Worm (Caenorhabditis elegans) whole organism, L2 larva: ENCODE measurements around the gene srv-5.

Source experiments
- C34F6.9 ChIP-seq: fragments of 150-350 bp; optimal IDR thresholded peaks from 2 replicates; lab custom pipeline; 2014; ENCODE audit warnings: missing biosample characterization, missing genetic modification characterization
- F13H6.1 ChIP-seq: sonication (generic microtip); optimal IDR thresholded peaks from 2 replicates; lab custom pipeline; 2016; ENCODE audit warnings: missing genetic modification characterization, missing compliant biosample characterization
- R02D3.7 ChIP-seq: fragments of 150-350 bp; optimal IDR thresholded peaks from 2 replicates; lab custom pipeline; 2014; ENCODE audit warnings: missing biosample characterization, missing genetic modification characterization
- Y55F3AM.14 ChIP-seq: fragments of 200-800 bp; sonication (Bioruptor generic); optimal IDR thresholded peaks from 2 replicates; lab custom pipeline; 2018; ENCODE audit warnings: mild to moderate bottlenecking, missing genetic modification characterization, missing compliant biosample characterization
- ZK546.5 ChIP-seq: sonication (generic microtip); optimal IDR thresholded peaks from 2 replicates; lab custom pipeline; 2017; ENCODE audit warnings: missing biosample characterization, missing genetic modification characterization
- alr-1 ChIP-seq: fragments of 150-350 bp; optimal IDR thresholded peaks from 2 replicates; lab custom pipeline; 2014; ENCODE audit warnings: missing biosample characterization, missing genetic modification characterization
- aly-2 ChIP-seq: fragments of 150-350 bp; optimal IDR thresholded peaks from 2 replicates; lab custom pipeline; 2014; ENCODE audit warnings: missing biosample characterization, missing genetic modification characterization
- ama-1 ChIP-seq: fragments of 150-350 bp; optimal IDR thresholded peaks from 2 replicates; lab custom pipeline; 2018; ENCODE audit warnings: inconsistent platforms
- blmp-1 ChIP-seq: sonication (generic microtip); optimal IDR thresholded peaks from 2 replicates; lab custom pipeline; 2017; ENCODE audit warnings: missing genetic modification characterization, mild to moderate bottlenecking, missing compliant biosample characterization, antibody characterized with exemption, moderate library complexity; ENCODE audit not compliant: insufficient read depth
- ceh-16 ChIP-seq: fragments of 150-350 bp; optimal IDR thresholded peaks from 2 replicates; lab custom pipeline; 2014; ENCODE audit warnings: missing biosample characterization, missing genetic modification characterization
- ceh-82 ChIP-seq: fragments of 150-350 bp; optimal IDR thresholded peaks from 2 replicates; lab custom pipeline; 2014; ENCODE audit warnings: missing biosample characterization, missing genetic modification characterization
- crh-2 ChIP-seq: sonication (generic microtip); optimal IDR thresholded peaks from 2 replicates; lab custom pipeline; 2017; ENCODE audit warnings: missing biosample characterization, missing genetic modification characterization
- dmd-4 ChIP-seq: sonication (generic microtip); optimal IDR thresholded peaks from 2 replicates; lab custom pipeline; 2017; ENCODE audit warnings: missing biosample characterization, missing genetic modification characterization
- egl-27 ChIP-seq: sonication (generic microtip); optimal IDR thresholded peaks from 3 replicates; lab custom pipeline; 2017; ENCODE audit warnings: missing biosample characterization, missing genetic modification reagents, missing genetic modification characterization
- elt-1 ChIP-seq: fragments of 150-350 bp; optimal IDR thresholded peaks from 2 replicates; lab custom pipeline; 2014; ENCODE audit warnings: missing biosample characterization, missing genetic modification characterization
- elt-3 ChIP-seq: sonication (generic microtip); optimal IDR thresholded peaks from 2 replicates; lab custom pipeline; 2017; ENCODE audit warnings: missing biosample characterization, missing genetic modification characterization
- fos-1 ChIP-seq: fragments of 150-350 bp; optimal IDR thresholded peaks from 2 replicates; lab custom pipeline; 2014; ENCODE audit warnings: missing biosample characterization, missing genetic modification characterization
- gmeb-1 ChIP-seq: fragments of 150-350 bp; optimal IDR thresholded peaks from 2 replicates; lab custom pipeline; 2014; ENCODE audit warnings: missing biosample characterization, missing genetic modification characterization
- lin-11 ChIP-seq: fragments of 150-350 bp; sonication (generic microtip); optimal IDR thresholded peaks from 2 replicates; lab custom pipeline; 2014; ENCODE audit warnings: missing biosample characterization, missing genetic modification characterization, inconsistent platforms, mixed read lengths
- lin-13 ChIP-seq: fragments of 150-350 bp; optimal IDR thresholded peaks from 2 replicates; lab custom pipeline; 2014; ENCODE audit warnings: missing biosample characterization, missing genetic modification reagents, missing genetic modification characterization
- lin-39 ChIP-seq: fragments of 150-350 bp; optimal IDR thresholded peaks from 2 replicates; lab custom pipeline; 2014; ENCODE audit warnings: missing biosample characterization, missing genetic modification reagents, missing genetic modification characterization
- lsy-2 ChIP-seq, 2 experiments: fragments of 150-350 bp in 1 of 2; sonication (generic microtip) in 1 of 2; optimal IDR thresholded peaks; 2 replicates each; lab custom pipeline; 2014 to 2017; ENCODE audit warnings: missing biosample characterization in 2 of 2, missing genetic modification characterization in 2 of 2
- mab-5 ChIP-seq: fragments of 150-350 bp; optimal IDR thresholded peaks from 2 replicates; lab custom pipeline; 2014; ENCODE audit warnings: missing biosample characterization, missing genetic modification characterization
- mbf-1 ChIP-seq: sonication (generic microtip); optimal IDR thresholded peaks from 2 replicates; lab custom pipeline; 2017; ENCODE audit warnings: missing biosample characterization, missing genetic modification characterization
- mdl-1 ChIP-seq, 2 experiments: fragments of 150-350 bp in 1 of 2; sonication (generic microtip) in 1 of 2; optimal IDR thresholded peaks; 2 replicates each; lab custom pipeline; 2017; ENCODE audit warnings: missing biosample characterization in 2 of 2, missing genetic modification characterization in 2 of 2
- nhr-10 ChIP-seq: sonication (generic microtip); optimal IDR thresholded peaks from 2 replicates; lab custom pipeline; 2017; ENCODE audit warnings: missing biosample characterization, missing genetic modification characterization
- nhr-11 ChIP-seq: fragments of 150-350 bp; optimal IDR thresholded peaks from 2 replicates; lab custom pipeline; 2014; ENCODE audit warnings: missing biosample characterization, missing genetic modification characterization
- nhr-12 ChIP-seq: fragments of 150-350 bp; optimal IDR thresholded peaks from 2 replicates; lab custom pipeline; 2014; ENCODE audit warnings: missing biosample characterization, missing genetic modification characterization
- nhr-129 ChIP-seq: fragments of 150-350 bp; optimal IDR thresholded peaks from 2 replicates; lab custom pipeline; 2014; ENCODE audit warnings: missing biosample characterization, missing genetic modification characterization
- nhr-21 ChIP-seq: fragments of 150-350 bp; optimal IDR thresholded peaks from 2 replicates; lab custom pipeline; 2014; ENCODE audit warnings: missing biosample characterization, missing genetic modification characterization
- nhr-23 ChIP-seq: fragments of 150-350 bp; optimal IDR thresholded peaks from 2 replicates; lab custom pipeline; 2014; ENCODE audit warnings: missing biosample characterization, missing genetic modification reagents, missing genetic modification characterization
- nhr-237 ChIP-seq: fragments of 150-350 bp; optimal IDR thresholded peaks from 2 replicates; lab custom pipeline; 2014; ENCODE audit warnings: missing biosample characterization, missing genetic modification characterization
- nhr-25 ChIP-seq: fragments of 150-350 bp; sonication (generic microtip); optimal IDR thresholded peaks from 3 replicates; lab custom pipeline; 2014; ENCODE audit warnings: missing biosample characterization, missing genetic modification characterization
- nhr-6 ChIP-seq: fragments of 150-350 bp; optimal IDR thresholded peaks from 2 replicates; lab custom pipeline; 2014; ENCODE audit warnings: missing biosample characterization, missing genetic modification characterization
- nhr-77 ChIP-seq: fragments of 150-350 bp; optimal IDR thresholded peaks from 2 replicates; lab custom pipeline; 2014; ENCODE audit warnings: missing biosample characterization, missing genetic modification characterization
- peb-1 ChIP-seq: fragments of 150-350 bp; optimal IDR thresholded peaks from 2 replicates; lab custom pipeline; 2014; ENCODE audit warnings: missing biosample characterization, missing genetic modification characterization
- sem-4 ChIP-seq: fragments of 150-350 bp; optimal IDR thresholded peaks from 2 replicates; lab custom pipeline; 2014; ENCODE audit warnings: missing biosample characterization, missing genetic modification reagents, missing genetic modification characterization
- skn-1 ChIP-seq: sonication (generic microtip); optimal IDR thresholded peaks from 2 replicates; lab custom pipeline; 2017; ENCODE audit warnings: missing biosample characterization, missing genetic modification characterization
- sma-3 ChIP-seq: sonication (generic microtip); optimal IDR thresholded peaks from 2 replicates; lab custom pipeline; 2016; ENCODE audit warnings: missing genetic modification reagents, missing genetic modification characterization, missing compliant biosample characterization
- sma-9 ChIP-seq, 2 experiments: fragments of 150-350 bp in 1 of 2; sonication (generic microtip) in 1 of 2; optimal IDR thresholded peaks; 2 replicates each; lab custom pipeline; 2014 to 2016; ENCODE audit warnings: missing genetic modification characterization in 2 of 2, mild to moderate bottlenecking in 1 of 2, missing biosample characterization in 1 of 2, missing compliant biosample characterization in 1 of 2, missing genetic modification reagents in 1 of 2, moderate library complexity in 1 of 2
- snpc-4 ChIP-seq: fragments of 150-350 bp; optimal IDR thresholded peaks from 2 replicates; lab custom pipeline; 2014; ENCODE audit warnings: missing biosample characterization, missing genetic modification characterization
- unc-39 ChIP-seq: fragments of 150-350 bp; optimal IDR thresholded peaks from 2 replicates; lab custom pipeline; 2014; ENCODE audit warnings: missing biosample characterization, missing genetic modification characterization
- unc-55 ChIP-seq: fragments of 150-350 bp; sonication (generic microtip); optimal IDR thresholded peaks from 3 replicates; lab custom pipeline; 2014; ENCODE audit warnings: missing biosample characterization, missing genetic modification reagents, missing genetic modification characterization
- unc-62 ChIP-seq: fragments of 150-350 bp; optimal IDR thresholded peaks from 2 replicates; lab custom pipeline; 2014; ENCODE audit warnings: missing biosample characterization, missing genetic modification reagents, missing genetic modification characterization
- zag-1 ChIP-seq: fragments of 150-350 bp; optimal IDR thresholded peaks from 2 replicates; lab custom pipeline; 2014; ENCODE audit warnings: missing biosample characterization, missing genetic modification characterization
- ztf-1 ChIP-seq: fragments of 200-800 bp; sonication (Bioruptor generic); conservative IDR thresholded peaks from 2 replicates; pipeline ENCODE4 v1.3.6; 2022; ENCODE audit warnings: missing genetic modification characterization, missing compliant biosample characterization
- ztf-11 ChIP-seq: sonication (generic microtip); optimal IDR thresholded peaks from 2 replicates; lab custom pipeline; 2017; ENCODE audit warnings: missing biosample characterization, missing genetic modification characterization
- ztf-4 ChIP-seq: fragments of 150-350 bp; optimal IDR thresholded peaks from 2 replicates; lab custom pipeline; 2014; ENCODE audit warnings: missing biosample characterization, missing genetic modification characterization

srv-5 gene

ce11 chrX:4222200-4222599, 29.9 kb upstream of the srv-5 start:
- TF ChIP-seq aly-2 = no peak
- TF ChIP-seq fos-1 = peak; percentile 74
- peak; percentile 14 for TF ChIP-seq C34F6.9 (tag; lab: Kevin White, UChicago)
- no peak for TF ChIP-seq blmp-1 (tag; lab: Kevin White, UChicago)
- no peak for TF ChIP-seq sma-3 (GFP tag; lab: Kevin White, UChicago)
- peak in 1 of 2 experiments; percentile 68 for TF ChIP-seq lsy-2 (tag; optimal IDR thresholded peaks at IDR 0.05; lab: Kevin White, UChicago)
- no peak for TF ChIP-seq dmd-4 (tag; lab: Kevin White, UChicago)

DNA sequence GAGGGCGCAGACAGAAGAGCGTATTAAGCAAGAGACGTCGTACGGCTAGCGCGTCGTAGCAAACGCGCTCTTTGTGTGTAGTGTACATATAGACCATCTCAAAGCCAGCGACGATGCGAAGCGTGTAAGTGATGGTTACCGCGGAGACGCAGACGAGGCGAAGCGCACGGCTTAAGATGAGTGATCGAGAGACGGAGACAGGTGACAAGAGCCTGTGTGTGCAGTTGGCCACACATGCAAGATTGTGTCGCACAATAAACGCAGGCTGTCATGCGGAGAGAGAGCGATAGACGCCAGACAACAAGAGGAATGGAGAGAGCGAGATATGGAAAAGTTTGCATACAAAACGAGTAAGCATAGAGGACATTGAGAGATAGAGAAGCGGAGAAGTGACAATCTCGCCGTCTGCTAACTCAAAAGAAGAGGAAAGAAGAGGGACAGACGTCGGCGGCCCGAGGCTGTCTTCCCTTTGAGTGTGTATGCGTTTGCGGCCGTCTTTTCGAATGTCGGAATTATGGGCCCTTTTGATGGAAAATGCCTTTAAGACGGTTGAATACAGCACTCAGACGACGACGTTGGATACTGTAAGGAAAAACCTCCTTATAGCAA, 29.3 kb upstream of the srv-5 start:
- TF ChIP-seq nhr-11 (no peak), unc-62 (GFP tag; lab: Kevin White, UChicago) (peak; percentile 42), egl-27 (tag; lab: Kevin White, UChicago) (peak; percentile 84), unc-55 (GFP tag; lab: Kevin White, UChicago) (peak; percentile 49), elt-3 (no peak), zag-1 (tag; lab: Kevin White, UChicago) (no peak), alr-1 (tag; lab: Kevin White, UChicago) (no peak), ZK546.5 (tag; lab: Kevin White, UChicago) (no peak), elt-1 (tag; lab: Kevin White, UChicago) (peak; percentile 44), sma-3 (GFP tag; lab: Kevin White, UChicago) (peak; percentile 94), ceh-16 (tag; lab: Kevin White, UChicago) (peak; percentile 14), ztf-1 (no peak), ceh-82 (tag; lab: Kevin White, UChicago) (no peak), mab-5 (tag; lab: Kevin White, UChicago) (peak; percentile 82), nhr-77 (no peak), sma-9 (GFP tag; optimal IDR thresholded peaks at IDR 0.05; lab: Kevin White, UChicago) (peak; percentile 83), sma-9 (tag; optimal IDR thresholded peaks at IDR 0.05; lab: Kevin White, UChicago) (no peak), dmd-4 (tag; lab: Kevin White, UChicago) (no peak), ama-1 (peak; percentile 63), nhr-10 (peak; percentile 36), mdl-1 (tag; optimal IDR thresholded peaks at IDR 0.05; lab: Kevin White, UChicago) (peak; percentile 44 to 66), nhr-12 (no peak), lin-11 (peak; percentile 77), fos-1 (no peak), lin-39 (no peak), gmeb-1 (tag; lab: Kevin White, UChicago) (peak; percentile 76), nhr-21 (tag; lab: Kevin White, UChicago) (peak; percentile 91), F13H6.1 (tag; lab: Kevin White, UChicago) (peak; percentile 97), ztf-4 (peak; percentile 80), nhr-25 (peak; percentile 77), snpc-4 (tag; lab: Kevin White, UChicago) (peak; percentile 39), mbf-1 (tag; lab: Kevin White, UChicago) (no peak), C34F6.9 (tag; lab: Kevin White, UChicago) (peak; percentile 62), unc-39 (tag; lab: Kevin White, UChicago) (no peak), peb-1 (tag; lab: Kevin White, UChicago) (no peak), nhr-6 (peak; percentile 86), ztf-11 (tag; lab: Kevin White, UChicago) (no peak), crh-2 (tag; lab: Kevin White, UChicago) (peak; percentile 76), skn-1 (tag; lab: Kevin White, UChicago) (no peak), aly-2 (no peak), blmp-1 (tag; lab: Kevin White, UChicago) (no peak), nhr-237 (tag; lab: Kevin White, UChicago) (peak; percentile 34), R02D3.7 (tag; lab: Kevin White, UChicago) (no peak), lsy-2 (tag; optimal IDR thresholded peaks at IDR 0.05; lab: Kevin White, UChicago) (peak; percentile 39 to 81), nhr-23 (tag; lab: Kevin White, UChicago) (no peak), sem-4 (tag; lab: Kevin White, UChicago) (peak; percentile 85), nhr-129 (tag; lab: Kevin White, UChicago) (peak; percentile 73), Y55F3AM.14 (GFP tag; lab: Kevin White, UChicago) (peak; percentile 79), lin-13 (GFP tag; lab: Kevin White, UChicago) (peak; percentile 48)
- TF ChIP-seq, all 48 proteins: peak for 27
